Worm (Caenorhabditis elegans) whole organism, late embryonic: Measurements from ENCODE around the gene T20D4.19.

Source experiments
- C38D4.7 ChIP-seq: fragments of 200-800 bp; sonication (Bioruptor generic); optimal IDR thresholded peaks from 2 replicates; lab custom pipeline; 2018; ENCODE audit warnings: mild to moderate bottlenecking, missing genetic modification characterization, moderate library complexity, missing compliant biosample characterization
- ama-1 ChIP-seq: fragments of 150-350 bp; optimal IDR thresholded peaks from 2 replicates; lab custom pipeline; 2014
- fkh-10 ChIP-seq: fragments of 150-350 bp; optimal IDR thresholded peaks from 2 replicates; lab custom pipeline; 2014; ENCODE audit warnings: missing biosample characterization, missing genetic modification reagents, missing genetic modification characterization
- gmeb-2 ChIP-seq: sonication (generic microtip); optimal IDR thresholded peaks from 2 replicates; lab custom pipeline; 2016; ENCODE audit warnings: missing genetic modification characterization, inconsistent platforms, missing compliant biosample characterization
- hlh-30 ChIP-seq: sonication (generic microtip); optimal IDR thresholded peaks from 2 replicates; lab custom pipeline; 2017; ENCODE audit warnings: antibody characterized with exemption, missing genetic modification characterization, missing compliant biosample characterization; ENCODE audit not compliant: insufficient read depth
- odd-2 ChIP-seq: sonication (generic microtip); optimal IDR thresholded peaks from 2 replicates; lab custom pipeline; 2017; ENCODE audit warnings: antibody characterized with exemption, mild to moderate bottlenecking, missing genetic modification characterization, missing compliant biosample characterization

ce11 chrV:3424341-3424740 lies 7.1 kb downstream of the T20D4.19 start, which contains the start of gene srab-21:
- TF ChIP-seq ama-1 (lab: Kevin White, UChicago) (no peak), hlh-30 (tag; lab: Kevin White, UChicago) (no peak), odd-2 (tag; lab: Kevin White, UChicago) (no peak), gmeb-2 (tag; lab: Kevin White, UChicago) (no peak), C38D4.7 (GFP tag; lab: Kevin White, UChicago) (no peak), fkh-10 (GFP tag; lab: Kevin White, UChicago) (no peak)
